Fruit fly (Drosophila melanogaster) whole organism, wandering third instar larva: ENCODE results near the gene CG15387.
A peak's percentile ranks its signal among the peaks of the same experiment; 100 is the strongest.

Experiments used
- Abd-B ChIP-seq: fragments of >200 bp; optimal IDR thresholded peaks from 2 replicates; lab custom pipeline; 2017; ENCODE audit warnings: missing biosample characterization, missing genetic modification characterization
- CG32264 ChIP-seq: fragments of 200-800 bp; sonication (Bioruptor generic); optimal IDR thresholded peaks from 2 replicates; lab custom pipeline; 2016; ENCODE audit warnings: missing biosample characterization, missing genetic modification characterization
- CG9705 ChIP-seq: fragments of 200-800 bp; sonication (Bioruptor generic); optimal IDR thresholded peaks from 2 replicates; lab custom pipeline; 2018; ENCODE audit warnings: missing biosample characterization, mild to moderate bottlenecking, missing genetic modification characterization
- CrebA ChIP-seq: fragments of 200-800 bp; sonication (Bioruptor generic); optimal IDR thresholded peaks from 2 replicates; lab custom pipeline; 2016; ENCODE audit warnings: missing biosample characterization, mild to moderate bottlenecking, missing genetic modification characterization, borderline replicate concordance
- Dfd ChIP-seq: fragments of >200 bp; optimal IDR thresholded peaks from 2 replicates; lab custom pipeline; 2017; ENCODE audit warnings: missing biosample characterization, missing genetic modification characterization
- Dif ChIP-seq: fragments of 200-275, 200-300 bp; sonication (Bioruptor generic); optimal IDR thresholded peaks from 2 replicates; lab custom pipeline; 2018; ENCODE audit warnings: missing biosample characterization, missing genetic modification characterization; ENCODE audit not compliant: partially characterized antibody
- GATAd ChIP-seq: sonication (Bioruptor generic); optimal IDR thresholded peaks from 2 replicates; lab custom pipeline; 2016; ENCODE audit warnings: missing biosample characterization, missing genetic modification characterization
- HLH106 ChIP-seq: fragments of 200-800 bp; optimal IDR thresholded peaks from 3 replicates; lab custom pipeline; 2019; ENCODE audit warnings: missing biosample characterization, mild to moderate bottlenecking, missing genetic modification characterization, moderate library complexity
- Hnf4 ChIP-seq: fragments of 200-800 bp; sonication (Bioruptor generic); optimal IDR thresholded peaks from 2 replicates; lab custom pipeline; 2016; ENCODE audit warnings: missing biosample characterization, mild to moderate bottlenecking, missing genetic modification characterization
- Hr78 ChIP-seq: fragments of >200 bp; optimal IDR thresholded peaks from 2 replicates; lab custom pipeline; 2017; ENCODE audit warnings: missing biosample characterization, missing genetic modification characterization
- Hr83 ChIP-seq: fragments of 200-300 bp; sonication (Bioruptor generic); optimal IDR thresholded peaks from 2 replicates; lab custom pipeline; 2016; ENCODE audit warnings: missing biosample characterization, mild to moderate bottlenecking, missing genetic modification characterization, moderate library complexity; ENCODE audit not compliant: poor library complexity, severe bottlenecking
- Jra ChIP-seq: sonication (Bioruptor generic); optimal IDR thresholded peaks from 2 replicates; lab custom pipeline; 2016; ENCODE audit warnings: missing biosample characterization, missing genetic modification characterization
- Mio ChIP-seq: sonication (Bioruptor generic); optimal IDR thresholded peaks from 2 replicates; lab custom pipeline; 2016; ENCODE audit warnings: missing biosample characterization, missing genetic modification characterization
- Myc ChIP-seq: fragments of >200 bp; optimal IDR thresholded peaks from 2 replicates; lab custom pipeline; 2017
- N ChIP-seq: fragments of >200 bp; optimal IDR thresholded peaks from 2 replicates; lab custom pipeline; 2018; ENCODE audit warnings: missing biosample characterization, missing external identifiers, missing genetic modification characterization
- OdsH ChIP-seq: fragments of 200-800 bp; sonication (Bioruptor generic); optimal IDR thresholded peaks from 2 replicates; lab custom pipeline; 2016; ENCODE audit warnings: missing biosample characterization, mild to moderate bottlenecking, missing genetic modification characterization
- Rel ChIP-seq, 2 experiments: fragments of 200-800 bp; sonication (Bioruptor generic) in 1 of 2; optimal IDR thresholded peaks; 2 replicates in 1 of 2; 3 replicates in 1 of 2; lab custom pipeline; 2016 to 2019; ENCODE audit warnings: mild to moderate bottlenecking in 2 of 2, missing biosample characterization in 2 of 2, missing genetic modification characterization in 2 of 2, moderate library complexity in 1 of 2
- Sp1 ChIP-seq: fragments of 200-800 bp; sonication (Bioruptor generic); optimal IDR thresholded peaks from 3 replicates; lab custom pipeline; 2019; ENCODE audit warnings: missing biosample characterization, mild to moderate bottlenecking, missing genetic modification characterization, moderate library complexity
- Vsx2 ChIP-seq: fragments of 200-300, 225-300 bp; sonication (Bioruptor generic); optimal IDR thresholded peaks from 2 replicates; lab custom pipeline; 2018; ENCODE audit warnings: missing biosample characterization, missing genetic modification characterization; ENCODE audit not compliant: partially characterized antibody
- br ChIP-seq: fragments of 200-800 bp; sonication (Bioruptor generic); optimal IDR thresholded peaks from 2 replicates; lab custom pipeline; 2016; ENCODE audit warnings: missing biosample characterization, missing genetic modification characterization
- brk ChIP-seq: fragments of 200-800 bp; sonication (Bioruptor generic); optimal IDR thresholded peaks from 2 replicates; lab custom pipeline; 2016; ENCODE audit warnings: missing biosample characterization, mild to moderate bottlenecking, missing genetic modification characterization
- dl ChIP-seq, 2 experiments: fragments of 175-275, 200-275 bp in 1 of 2; fragments of 200-275 bp in 1 of 2; sonication (Bioruptor generic); optimal IDR thresholded peaks; lab custom pipeline; 2018; ENCODE audit warnings: mild to moderate bottlenecking in 2 of 2, missing biosample characterization in 2 of 2, missing genetic modification characterization in 2 of 2, moderate library complexity in 2 of 2; ENCODE audit not compliant: partially characterized antibody in 2 of 2, insufficient read depth in 1 of 2
- dmrt93B ChIP-seq: fragments of 200-800 bp; sonication (Bioruptor generic); optimal IDR thresholded peaks from 2 replicates; lab custom pipeline; 2018; ENCODE audit warnings: missing biosample characterization, mild to moderate bottlenecking, missing genetic modification characterization
- dsf ChIP-seq: sonication (Bioruptor generic); optimal IDR thresholded peaks from 2 replicates; lab custom pipeline; 2016; ENCODE audit warnings: missing biosample characterization, missing genetic modification characterization, borderline replicate concordance
- ey ChIP-seq: fragments of 200-800 bp; sonication (Bioruptor generic); optimal IDR thresholded peaks from 2 replicates; lab custom pipeline; 2016; ENCODE audit warnings: missing biosample characterization, missing genetic modification characterization
- foxo ChIP-seq, 2 experiments: fragments of 200-800 bp; sonication (Bioruptor generic); optimal IDR thresholded peaks; 2 replicates in 1 of 2; 3 replicates in 1 of 2; lab custom pipeline; 2016 to 2017; ENCODE audit warnings: missing biosample characterization in 2 of 2, missing genetic modification characterization in 2 of 2
- fru ChIP-seq: fragments of 200-800 bp; sonication (Bioruptor generic); optimal IDR thresholded peaks from 3 replicates; lab custom pipeline; 2016; ENCODE audit warnings: missing biosample characterization, mild to moderate bottlenecking, missing genetic modification characterization
- h ChIP-seq: fragments of 200-800 bp; sonication (Bioruptor generic); optimal IDR thresholded peaks from 3 replicates; lab custom pipeline; 2016; ENCODE audit warnings: missing biosample characterization, mild to moderate bottlenecking, missing genetic modification characterization
- jim ChIP-seq: fragments of 175-275, 200-325 bp; sonication (Bioruptor generic); optimal IDR thresholded peaks from 2 replicates; lab custom pipeline; 2016; ENCODE audit warnings: missing biosample characterization, mild to moderate bottlenecking, missing genetic modification characterization
- lola ChIP-seq: fragments of >200 bp; optimal IDR thresholded peaks from 2 replicates; lab custom pipeline; 2017; ENCODE audit warnings: missing biosample characterization, missing genetic modification characterization
- pan ChIP-seq: fragments of >200 bp; optimal IDR thresholded peaks from 2 replicates; lab custom pipeline; 2017
- psq ChIP-seq: fragments of 200-800 bp; sonication (Bioruptor generic); optimal IDR thresholded peaks from 3 replicates; lab custom pipeline; 2017; ENCODE audit warnings: missing biosample characterization, mild to moderate bottlenecking, missing genetic modification characterization, moderate library complexity
- rgr ChIP-seq: fragments of 200-800 bp; sonication (Bioruptor generic); optimal IDR thresholded peaks from 3 replicates; lab custom pipeline; 2016; ENCODE audit warnings: missing biosample characterization, mild to moderate bottlenecking, missing genetic modification characterization
- sage ChIP-seq: fragments of 200-800 bp; sonication (Bioruptor generic); optimal IDR thresholded peaks from 2 replicates; lab custom pipeline; 2016; ENCODE audit warnings: missing biosample characterization, mild to moderate bottlenecking, missing genetic modification characterization
- sv ChIP-seq: fragments of 200-800 bp; sonication (Bioruptor generic); optimal IDR thresholded peaks from 3 replicates; lab custom pipeline; 2016; ENCODE audit warnings: missing biosample characterization, missing genetic modification characterization
- tai ChIP-seq: sonication (Bioruptor generic); optimal IDR thresholded peaks from 2 replicates; lab custom pipeline; 2016; ENCODE audit warnings: missing biosample characterization, missing genetic modification characterization
- usp ChIP-seq: fragments of >200 bp; optimal IDR thresholded peaks from 2 replicates; lab custom pipeline; 2017; ENCODE audit warnings: missing biosample characterization, missing genetic modification characterization
- woc ChIP-seq: sonication (Bioruptor generic); optimal IDR thresholded peaks from 2 replicates; lab custom pipeline; 2016; ENCODE audit warnings: missing biosample characterization, mild to moderate bottlenecking, missing genetic modification characterization

The CG15387 gene

DNA sequence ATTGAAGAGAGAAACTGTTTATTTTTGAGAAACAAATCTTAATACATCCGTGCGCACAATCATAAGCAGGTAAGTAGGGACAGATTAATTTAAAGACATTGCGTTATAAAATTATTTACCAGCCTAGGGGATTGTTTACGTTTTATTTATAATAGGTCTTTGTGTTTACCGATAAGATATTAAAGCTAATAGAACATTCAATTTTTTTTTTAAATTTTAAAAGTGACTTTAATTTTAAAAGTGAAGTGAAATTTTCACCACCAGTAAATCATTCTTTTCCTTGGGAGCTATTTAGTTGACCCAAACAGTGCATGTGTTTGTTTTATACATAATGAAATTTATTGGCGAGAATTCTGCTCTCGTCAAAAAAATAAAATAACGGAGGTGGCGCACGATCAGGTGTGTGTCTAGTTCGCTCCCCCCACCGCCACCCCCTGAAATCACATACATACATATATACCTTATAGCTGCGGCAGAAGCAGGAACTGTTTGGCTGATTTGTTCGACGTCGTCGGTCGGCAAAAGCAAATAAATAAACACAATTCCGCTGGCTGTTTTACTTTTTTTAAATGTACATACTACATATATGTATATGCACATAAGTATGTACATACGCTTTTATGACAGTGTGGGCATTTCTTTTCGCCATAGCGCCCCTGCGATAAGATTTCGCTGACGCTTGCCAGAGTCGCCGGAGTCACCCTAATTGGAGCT is 50.0 kb downstream of the CG15387 start:
- peak; percentile 30 for TF ChIP-seq br (GFP tag; lab: Kevin White, UChicago)
- TF ChIP-seq h (GFP tag; lab: Kevin White, UChicago) = peak; percentile 74
- TF ChIP-seq GATAd (GFP tag; lab: Kevin White, UChicago) = no peak
- TF ChIP-seq lola (GFP tag; lab: Kevin White, UChicago) = no peak
- peak in 1 of 2 experiments; percentile 64 for TF ChIP-seq foxo (GFP tag; optimal IDR thresholded peaks at IDR 0.05; lab: Kevin White, UChicago)
- TF ChIP-seq Jra (GFP tag; lab: Kevin White, UChicago) = no peak
- TF ChIP-seq Hr78 (GFP tag; lab: Kevin White, UChicago) = no peak
- TF ChIP-seq sage = peak; percentile 39
- TF ChIP-seq HLH106 (tag; lab: Kevin White, UChicago) = peak; percentile 75
- peak; percentile 73 for TF ChIP-seq fru
- no peak for TF ChIP-seq N
- no peak for TF ChIP-seq CG9705
- TF ChIP-seq ey = peak; percentile 67
- no peak for TF ChIP-seq Hnf4 (GFP tag; lab: Kevin White, UChicago)
- TF ChIP-seq Hr83 (GFP tag; lab: Kevin White, UChicago) = peak; percentile 17
- TF ChIP-seq brk (GFP tag; lab: Kevin White, UChicago) = peak; percentile 69
- TF ChIP-seq CG32264 (GFP tag; lab: Kevin White, UChicago) = no peak
- no peak for TF ChIP-seq Dif (GFP tag; lab: Kevin White, UChicago)
- TF ChIP-seq CrebA (GFP tag; lab: Kevin White, UChicago) = peak; percentile 60
- no peak for TF ChIP-seq pan (lab: Kevin White, UChicago)
- peak; percentile 60 for TF ChIP-seq Sp1 (GFP tag; lab: Kevin White, UChicago)
- no peak for TF ChIP-seq jim
- TF ChIP-seq dmrt93B (GFP tag; lab: Kevin White, UChicago) = peak; percentile 37
- no peak for TF ChIP-seq Dfd (GFP tag; lab: Kevin White, UChicago)
- peak; percentile 67 for TF ChIP-seq OdsH (GFP tag; lab: Kevin White, UChicago)
- TF ChIP-seq psq (GFP tag; lab: Kevin White, UChicago) = no peak
- TF ChIP-seq Mio (GFP tag; lab: Kevin White, UChicago) = no peak
- no peak for TF ChIP-seq dl (GFP tag; optimal IDR thresholded peaks at IDR 0.05; lab: Kevin White, UChicago; ENCODE audit: insufficient read depth in 1 of 2, partially characterized antibody in 2 of 2)
- TF ChIP-seq sv (GFP tag; lab: Kevin White, UChicago) = no peak
- TF ChIP-seq dsf (GFP tag; lab: Kevin White, UChicago) = no peak
- TF ChIP-seq woc (GFP tag; lab: Kevin White, UChicago) = peak; percentile 41
- no peak for TF ChIP-seq tai (GFP tag; lab: Kevin White, UChicago)
- no peak for TF ChIP-seq Abd-B (GFP tag; lab: Kevin White, UChicago)
- TF ChIP-seq Rel (GFP tag; optimal IDR thresholded peaks at IDR 0.05; lab: Kevin White, UChicago) = no peak
- peak; percentile 70 for TF ChIP-seq Rel (tag; optimal IDR thresholded peaks at IDR 0.05; lab: Kevin White, UChicago)
- no peak for TF ChIP-seq Vsx2 (GFP tag; lab: Kevin White, UChicago)
- no peak for TF ChIP-seq Myc (lab: Kevin White, UChicago)
- peak; percentile 54 for TF ChIP-seq rgr (GFP tag; lab: Kevin White, UChicago)
- no peak for TF ChIP-seq usp (GFP tag; lab: Kevin White, UChicago)
- TF ChIP-seq, all 38 proteins: peak for 16
